Fruit fly (Drosophila melanogaster) whole organism, wandering third instar larva: ENCODE data around the gene TwdlO.

ENCODE experiments used
- Abd-B ChIP-seq: fragments of >200 bp; optimal IDR thresholded peaks from 2 replicates; lab custom pipeline; 2017; ENCODE audit warnings: missing biosample characterization, missing genetic modification characterization
- Dfd ChIP-seq: fragments of >200 bp; optimal IDR thresholded peaks from 2 replicates; lab custom pipeline; 2017; ENCODE audit warnings: missing biosample characterization, missing genetic modification characterization
- Jra ChIP-seq: sonication (Bioruptor generic); optimal IDR thresholded peaks from 2 replicates; lab custom pipeline; 2016; ENCODE audit warnings: missing biosample characterization, missing genetic modification characterization
- OdsH ChIP-seq: fragments of 200-800 bp; sonication (Bioruptor generic); optimal IDR thresholded peaks from 2 replicates; lab custom pipeline; 2016; ENCODE audit warnings: missing biosample characterization, mild to moderate bottlenecking, missing genetic modification characterization
- Rel ChIP-seq, 2 experiments: fragments of 200-800 bp; sonication (Bioruptor generic) in 1 of 2; optimal IDR thresholded peaks; 2 replicates in 1 of 2; 3 replicates in 1 of 2; lab custom pipeline; 2016 to 2019; ENCODE audit warnings: mild to moderate bottlenecking in 2 of 2, missing biosample characterization in 2 of 2, missing genetic modification characterization in 2 of 2, moderate library complexity in 1 of 2
- br ChIP-seq: fragments of 200-800 bp; sonication (Bioruptor generic); optimal IDR thresholded peaks from 2 replicates; lab custom pipeline; 2016; ENCODE audit warnings: missing biosample characterization, missing genetic modification characterization
- dl ChIP-seq, 2 experiments: fragments of 175-275, 200-275 bp in 1 of 2; fragments of 200-275 bp in 1 of 2; sonication (Bioruptor generic); optimal IDR thresholded peaks; lab custom pipeline; 2018; ENCODE audit warnings: mild to moderate bottlenecking in 2 of 2, missing biosample characterization in 2 of 2, missing genetic modification characterization in 2 of 2, moderate library complexity in 2 of 2; ENCODE audit not compliant: partially characterized antibody in 2 of 2, insufficient read depth in 1 of 2
- lola ChIP-seq: fragments of >200 bp; optimal IDR thresholded peaks from 2 replicates; lab custom pipeline; 2017; ENCODE audit warnings: missing biosample characterization, missing genetic modification characterization
- pan ChIP-seq: fragments of >200 bp; optimal IDR thresholded peaks from 2 replicates; lab custom pipeline; 2017
- psq ChIP-seq: fragments of 200-800 bp; sonication (Bioruptor generic); optimal IDR thresholded peaks from 3 replicates; lab custom pipeline; 2017; ENCODE audit warnings: missing biosample characterization, mild to moderate bottlenecking, missing genetic modification characterization, moderate library complexity
- tai ChIP-seq: sonication (Bioruptor generic); optimal IDR thresholded peaks from 2 replicates; lab custom pipeline; 2016; ENCODE audit warnings: missing biosample characterization, missing genetic modification characterization

dm6 chr3R:26629618-26630017 is 3.1 kb upstream of the TwdlO start, which contains the start of gene TwdlJ:
- no peak for TF ChIP-seq psq (GFP tag; lab: Kevin White, UChicago)
- TF ChIP-seq tai (GFP tag; lab: Kevin White, UChicago), result no peak
- TF ChIP-seq Rel (GFP tag; optimal IDR thresholded peaks at IDR 0.05; lab: Kevin White, UChicago), result no peak
- no peak for TF ChIP-seq Rel (tag; optimal IDR thresholded peaks at IDR 0.05; lab: Kevin White, UChicago)
- TF ChIP-seq Jra (GFP tag; lab: Kevin White, UChicago), result no peak
- TF ChIP-seq OdsH (GFP tag; lab: Kevin White, UChicago), result no peak
- no peak for TF ChIP-seq lola (GFP tag; lab: Kevin White, UChicago)
- no peak for TF ChIP-seq br (GFP tag; lab: Kevin White, UChicago)
- TF ChIP-seq Abd-B (GFP tag; lab: Kevin White, UChicago), result no peak
- TF ChIP-seq Dfd (GFP tag; lab: Kevin White, UChicago), result no peak
- TF ChIP-seq dl (GFP tag; optimal IDR thresholded peaks at IDR 0.05; lab: Kevin White, UChicago; ENCODE audit: insufficient read depth in 1 of 2, partially characterized antibody in 2 of 2), result no peak
- TF ChIP-seq pan (lab: Kevin White, UChicago), result no peak
